Fruit fly (Drosophila melanogaster): ENCODE results near the gene CG17104.

The CG17104 gene

dm6 chr2L:10684309-10684708 lies 7.3 kb downstream of the CG17104 start, which contains the start of gene CG7299:
TSS of gene CG7299 (minus strand) at chr2L:10684409.
- no peak for TF ChIP-seq foxo (GFP tag; optimal IDR thresholded peaks at IDR 0.05)
- no peak for TF ChIP-seq Hr78 (GFP tag; optimal IDR thresholded peaks at IDR 0.05)
- no peak for TF ChIP-seq Mio (GFP tag; optimal IDR thresholded peaks at IDR 0.05)
- TF ChIP-seq dmrt93B (GFP tag; optimal IDR thresholded peaks at IDR 0.05): no peak
- TF ChIP-seq lola (GFP tag; optimal IDR thresholded peaks at IDR 0.05): no peak
- no peak for TF ChIP-seq N (GFP tag; optimal IDR thresholded peaks at IDR 0.05)
- no peak for TF ChIP-seq HLH106 (tag; optimal IDR thresholded peaks at IDR 0.05)
- TF ChIP-seq sv (GFP tag; optimal IDR thresholded peaks at IDR 0.05): no peak
- no peak for TF ChIP-seq GATAd (GFP tag; optimal IDR thresholded peaks at IDR 0.05)
- no peak for TF ChIP-seq h (GFP tag; optimal IDR thresholded peaks at IDR 0.05)
- no peak for TF ChIP-seq OdsH (GFP tag; optimal IDR thresholded peaks at IDR 0.05)
- TF ChIP-seq ey (GFP tag; optimal IDR thresholded peaks at IDR 0.05): no peak

dm6 chr2L:10685666-10686065 lies 8.7 kb downstream of the CG17104 start:
- TF ChIP-seq CG9705 (GFP tag; optimal IDR thresholded peaks at IDR 0.05) (no peak), dmrt93B (GFP tag; optimal IDR thresholded peaks at IDR 0.05) (no peak), usp (GFP tag; optimal IDR thresholded peaks at IDR 0.05) (no peak), CG32264 (GFP tag; optimal IDR thresholded peaks at IDR 0.05) (no peak), Dfd (GFP tag; optimal IDR thresholded peaks at IDR 0.05) (no peak), Hnf4 (GFP tag; optimal IDR thresholded peaks at IDR 0.05) (no peak), Abd-B (GFP tag; optimal IDR thresholded peaks at IDR 0.05) (no peak), Hr83 (GFP tag; optimal IDR thresholded peaks at IDR 0.05; ENCODE audit: poor library complexity, severe bottlenecking) (no peak), tai (GFP tag; optimal IDR thresholded peaks at IDR 0.05) (no peak), Hr78 (GFP tag; optimal IDR thresholded peaks at IDR 0.05) (no peak), Mio (GFP tag; optimal IDR thresholded peaks at IDR 0.05) (no peak), Jra (GFP tag; optimal IDR thresholded peaks at IDR 0.05) (no peak), Vsx2 (GFP tag; optimal IDR thresholded peaks at IDR 0.05; ENCODE audit: partially characterized antibody) (no peak), jim (GFP tag; optimal IDR thresholded peaks at IDR 0.05) (no peak)

dm6 chr2L:10687009-10687793 lies 10.2 kb downstream of the CG17104 start, which contains the start of gene CG7296:
TSS of gene CG7296 (minus strand) at chr2L:10687066.
- TF ChIP-seq Rel (GFP tag; optimal IDR thresholded peaks at IDR 0.05): no peak
- TF ChIP-seq Rel (tag; optimal IDR thresholded peaks at IDR 0.05): no peak
- no peak for TF ChIP-seq CG9705 (GFP tag; optimal IDR thresholded peaks at IDR 0.05)
- TF ChIP-seq lola (GFP tag; optimal IDR thresholded peaks at IDR 0.05): no peak
- no peak for TF ChIP-seq CrebA (GFP tag; optimal IDR thresholded peaks at IDR 0.05; ENCODE audit: borderline replicate concordance)
- no peak for TF ChIP-seq fru (GFP tag; optimal IDR thresholded peaks at IDR 0.05)
- TF ChIP-seq OdsH (GFP tag; optimal IDR thresholded peaks at IDR 0.05): no peak
- no peak for TF ChIP-seq sv (GFP tag; optimal IDR thresholded peaks at IDR 0.05)
- no peak for TF ChIP-seq Vsx2 (GFP tag; optimal IDR thresholded peaks at IDR 0.05; ENCODE audit: partially characterized antibody)
- TF ChIP-seq brk (GFP tag; optimal IDR thresholded peaks at IDR 0.05): no peak
- no peak for TF ChIP-seq Sp1 (GFP tag; optimal IDR thresholded peaks at IDR 0.05)
- TF ChIP-seq pan (optimal IDR thresholded peaks at IDR 0.05): no peak
- TF ChIP-seq dl (GFP tag; optimal IDR thresholded peaks at IDR 0.05; ENCODE audit: insufficient read depth in 1 of 2, partially characterized antibody in 2 of 2): no peak
- TF ChIP-seq Abd-B (GFP tag; optimal IDR thresholded peaks at IDR 0.05): no peak
- TF ChIP-seq usp (GFP tag; optimal IDR thresholded peaks at IDR 0.05): no peak
- no peak for TF ChIP-seq Hr78 (GFP tag; optimal IDR thresholded peaks at IDR 0.05)
- no peak for TF ChIP-seq foxo (GFP tag; optimal IDR thresholded peaks at IDR 0.05)
- no peak for TF ChIP-seq jim (GFP tag; optimal IDR thresholded peaks at IDR 0.05)
- TF ChIP-seq Dfd (GFP tag; optimal IDR thresholded peaks at IDR 0.05): no peak
- TF ChIP-seq h (GFP tag; optimal IDR thresholded peaks at IDR 0.05): no peak
- no peak for TF ChIP-seq Dif (GFP tag; optimal IDR thresholded peaks at IDR 0.05; ENCODE audit: partially characterized antibody)

dm6 chr2L:10687794-10688185 lies 10.8 kb downstream of the CG17104 start:
- TF ChIP-seq fru (GFP tag; optimal IDR thresholded peaks at IDR 0.05) (no peak), Rel (GFP tag; optimal IDR thresholded peaks at IDR 0.05) (no peak), Rel (tag; optimal IDR thresholded peaks at IDR 0.05) (peak; percentile 53)
